Fruit fly (Drosophila melanogaster) whole organism, prepupa: Measurements from ENCODE around the gene CG15056.

Experiments
- Blimp-1 ChIP-seq: fragments of 200-800 bp; sonication (Bioruptor generic); optimal IDR thresholded peaks from 3 replicates; lab custom pipeline; 2017; ENCODE audit warnings: missing biosample characterization, missing genetic modification characterization, mild to moderate bottlenecking, moderate library complexity, missing genetic modification reagents
- CG10631 ChIP-seq: fragments of 200-800 bp; sonication (Bioruptor generic); optimal IDR thresholded peaks from 2 replicates; lab custom pipeline; 2016; ENCODE audit warnings: missing biosample characterization, missing genetic modification characterization
- CG10669 ChIP-seq: fragments of 200-800 bp; sonication (Bioruptor generic); optimal IDR thresholded peaks from 3 replicates; lab custom pipeline; 2018; ENCODE audit warnings: missing biosample characterization, mild to moderate bottlenecking, missing genetic modification characterization, moderate library complexity
- CG11762 ChIP-seq: fragments of 200-800 bp; sonication (Bioruptor generic); optimal IDR thresholded peaks from 3 replicates; lab custom pipeline; 2016; ENCODE audit warnings: missing biosample characterization, missing genetic modification characterization; ENCODE audit not compliant: insufficient read depth
- CG11902 ChIP-seq: fragments of 200-800 bp; sonication (Bioruptor generic); optimal IDR thresholded peaks from 3 replicates; lab custom pipeline; 2016; ENCODE audit warnings: missing biosample characterization, missing genetic modification characterization
- CG1621 ChIP-seq: fragments of 200-800 bp; sonication (Bioruptor generic); optimal IDR thresholded peaks from 3 replicates; lab custom pipeline; 2018; ENCODE audit warnings: missing biosample characterization, mild to moderate bottlenecking, missing genetic modification characterization
- CG3032 ChIP-seq: fragments of 200-800 bp; optimal IDR thresholded peaks from 2 replicates; lab custom pipeline; 2019; ENCODE audit warnings: missing biosample characterization, mild to moderate bottlenecking, missing genetic modification characterization, moderate library complexity
- CG31627 ChIP-seq: fragments of 200-800 bp; sonication (Bioruptor generic); optimal IDR thresholded peaks from 3 replicates; lab custom pipeline; 2016; ENCODE audit warnings: missing biosample characterization, missing genetic modification characterization
- CG34406 ChIP-seq: fragments of 200-800 bp; sonication (Bioruptor generic); optimal IDR thresholded peaks from 3 replicates; lab custom pipeline; 2016; ENCODE audit warnings: missing biosample characterization, missing genetic modification characterization
- CG3919 ChIP-seq: fragments of 200-800 bp; sonication (Bioruptor generic); optimal IDR thresholded peaks from 3 replicates; lab custom pipeline; 2016; ENCODE audit warnings: missing biosample characterization, missing genetic modification characterization
- CG6792 ChIP-seq: fragments of 200-800 bp; sonication (Bioruptor generic); optimal IDR thresholded peaks from 3 replicates; lab custom pipeline; 2016; ENCODE audit warnings: missing biosample characterization, missing genetic modification characterization
- CG6808 ChIP-seq: fragments of 200-800 bp; sonication (Bioruptor generic); optimal IDR thresholded peaks from 3 replicates; lab custom pipeline; 2017; ENCODE audit warnings: missing biosample characterization, missing genetic modification characterization, mild to moderate bottlenecking, moderate library complexity, missing genetic modification reagents
- CG6854 ChIP-seq: fragments of 200-800 bp; sonication (Bioruptor generic); optimal IDR thresholded peaks from 2 replicates; lab custom pipeline; 2017; ENCODE audit warnings: missing biosample characterization, mild to moderate bottlenecking, missing genetic modification characterization
- CG7368 ChIP-seq: fragments of 200-800 bp; sonication (Bioruptor generic); optimal IDR thresholded peaks from 3 replicates; lab custom pipeline; 2016; ENCODE audit warnings: missing biosample characterization, missing genetic modification characterization
- CG8119 ChIP-seq: fragments of 200-800 bp; sonication (Bioruptor generic); IDR thresholded peaks from 3 replicates; pipeline ENCODE4 v1.3.6; 2022; ENCODE audit warnings: missing biosample characterization, missing genetic modification characterization
- CG8319 ChIP-seq: fragments of 200-800 bp; sonication (Bioruptor generic); optimal IDR thresholded peaks from 3 replicates; lab custom pipeline; 2016; ENCODE audit warnings: missing biosample characterization, missing genetic modification characterization
- Eip78C ChIP-seq: fragments of 200-800 bp; sonication (Bioruptor generic); peaks from one replicate; lab custom pipeline; 2016; ENCODE audit warnings: missing biosample characterization, missing genetic modification characterization
- Ets21C ChIP-seq: fragments of 200-800 bp; sonication (Bioruptor generic); optimal IDR thresholded peaks from 3 replicates; lab custom pipeline; 2016; ENCODE audit warnings: missing biosample characterization, missing genetic modification characterization
- Gug ChIP-seq: fragments of 200-800 bp; sonication (Bioruptor generic); IDR thresholded peaks from 2 replicates; pipeline ENCODE4 v1.3.6; 2022; ENCODE audit warnings: missing biosample characterization, missing genetic modification characterization
- Hr39 ChIP-seq: fragments of 200-800 bp; sonication (Bioruptor generic); optimal IDR thresholded peaks from 2 replicates; lab custom pipeline; 2016; ENCODE audit warnings: missing biosample characterization, missing genetic modification characterization
- OdsH ChIP-seq: fragments of 200-800 bp; sonication (Bioruptor generic); optimal IDR thresholded peaks from 3 replicates; lab custom pipeline; 2016; ENCODE audit warnings: missing biosample characterization, missing genetic modification characterization
- Sox102F ChIP-seq: fragments of 200-800 bp; sonication (Bioruptor generic); optimal IDR thresholded peaks from 2 replicates; lab custom pipeline; 2016; ENCODE audit warnings: missing biosample characterization, mild to moderate bottlenecking, missing genetic modification characterization
- Sox14 ChIP-seq: fragments of 200-800 bp; sonication (Bioruptor generic); optimal IDR thresholded peaks from 3 replicates; lab custom pipeline; 2016; ENCODE audit warnings: missing biosample characterization, missing genetic modification characterization
- achi ChIP-seq: fragments of 200-800 bp; sonication (Bioruptor generic); optimal IDR thresholded peaks from 3 replicates; lab custom pipeline; 2016; ENCODE audit warnings: missing biosample characterization, missing genetic modification characterization
- acj6 ChIP-seq: fragments of 200-800 bp; sonication (Bioruptor generic); optimal IDR thresholded peaks from 3 replicates; lab custom pipeline; 2016; ENCODE audit warnings: missing biosample characterization, missing genetic modification characterization
- cyc ChIP-seq: fragments of 200-800 bp; sonication (Bioruptor generic); optimal IDR thresholded peaks from 3 replicates; lab custom pipeline; 2016; ENCODE audit warnings: missing biosample characterization, missing genetic modification characterization
- dac ChIP-seq: fragments of 200-800 bp; sonication (Bioruptor generic); optimal IDR thresholded peaks from 2 replicates; lab custom pipeline; 2017; ENCODE audit warnings: missing biosample characterization, mild to moderate bottlenecking, missing genetic modification characterization
- esn ChIP-seq: fragments of 200-800 bp; sonication (Bioruptor generic); optimal IDR thresholded peaks from 2 replicates; lab custom pipeline; 2016; ENCODE audit warnings: missing biosample characterization, mild to moderate bottlenecking, missing genetic modification characterization, moderate library complexity
- fd59A ChIP-seq: fragments of 200-800 bp; sonication (Bioruptor generic); optimal IDR thresholded peaks from 2 replicates; lab custom pipeline; 2017; ENCODE audit warnings: missing biosample characterization, mild to moderate bottlenecking, missing genetic modification characterization, missing genetic modification reagents
- fkh ChIP-seq: fragments of 200-800 bp; sonication (Bioruptor generic); optimal IDR thresholded peaks from 3 replicates; lab custom pipeline; 2017; ENCODE audit warnings: missing biosample characterization, mild to moderate bottlenecking, missing genetic modification characterization, moderate library complexity
- ss ChIP-seq, 2 experiments: fragments of 200-800 bp; sonication (Bioruptor generic); optimal IDR thresholded peaks; 2 replicates in 1 of 2; 3 replicates in 1 of 2; lab custom pipeline; 2017 to 2018; ENCODE audit warnings: mild to moderate bottlenecking in 2 of 2, missing biosample characterization in 2 of 2, missing genetic modification characterization in 2 of 2, moderate library complexity in 1 of 2
- svp ChIP-seq: fragments of 200-800 bp; sonication (Bioruptor generic); peaks from one replicate; lab custom pipeline; 2016; ENCODE audit warnings: missing biosample characterization, missing genetic modification characterization

Gene CG15056

dm6 chrX:18422112-18422511 lies 6.9 kb downstream of the CG15056 start, which contains the start of gene CG42323 (continued):
- TF ChIP-seq OdsH (GFP tag; lab: Kevin White, UChicago) (no peak), CG34406 (GFP tag; lab: Kevin White, UChicago) (no peak)

- TF ChIP-seq CG10631 (GFP tag; lab: Kevin White, UChicago) = no peak
- TF ChIP-seq CG8119 = no peak
- TF ChIP-seq ss (GFP tag; optimal IDR thresholded peaks at IDR 0.05; lab: Kevin White, UChicago) = no peak
- TF ChIP-seq fkh (GFP tag; lab: Kevin White, UChicago) = no peak
- TF ChIP-seq CG7368 (GFP tag; lab: Kevin White, UChicago) = no peak
- TF ChIP-seq, all 60 proteins: peak for 0
Observed at dm6 chrX:18437190-18437589, 22.0 kb downstream of the CG15056 start, which contains the start of gene CG6290. CG6290 (plus strand) TSS chrX:18437490.

dm6 chrX:18438568-18438967 lies 23.4 kb downstream of the CG15056 start, which contains the start of gene CG32551:
CG32551 (plus strand) TSS chrX:18438868.
- TF ChIP-seq svp (GFP tag; lab: Kevin White, UChicago) (peak; percentile 18), CG10631 (GFP tag; lab: Kevin White, UChicago) (no peak)

- TF ChIP-seq ss (GFP tag; optimal IDR thresholded peaks at IDR 0.05; lab: Kevin White, UChicago) = no peak
- no peak for TF ChIP-seq CG31627 (GFP tag; lab: Kevin White, UChicago)
- TF ChIP-seq CG3032 (tag; lab: Kevin White, UChicago) = no peak
- no peak for TF ChIP-seq fd59A (GFP tag; lab: Kevin White, UChicago)
- TF ChIP-seq CG34406 (GFP tag; lab: Kevin White, UChicago) = no peak
- TF ChIP-seq CG6792 (GFP tag; lab: Kevin White, UChicago) = no peak
- TF ChIP-seq svp (GFP tag; lab: Kevin White, UChicago) = no peak
- no peak for TF ChIP-seq acj6 (GFP tag; lab: Kevin White, UChicago)
- no peak for TF ChIP-seq CG8119
- no peak for TF ChIP-seq Blimp-1 (GFP tag; lab: Kevin White, UChicago)
- TF ChIP-seq Eip78C (GFP tag; lab: Kevin White, UChicago) = no peak
- no peak for TF ChIP-seq CG11902 (GFP tag; lab: Kevin White, UChicago)
- TF ChIP-seq CG1621 = no peak
- TF ChIP-seq achi (GFP tag; lab: Kevin White, UChicago) = no peak
- TF ChIP-seq CG6854 (GFP tag; lab: Kevin White, UChicago) = no peak
- TF ChIP-seq Hr39 (GFP tag; lab: Kevin White, UChicago) = no peak
Observed at dm6 chrX:18439367-18439766, 24.2 kb downstream of the CG15056 start, which contains the start of gene CG43841. CG43841 (plus strand) TSS chrX:18439667.

dm6 chrX:18440481-18440880 lies 25.3 kb downstream of the CG15056 start, which contains the start of gene CG32548:
CG32548 (minus strand) TSS chrX:18440581.
- TF ChIP-seq acj6 (GFP tag; lab: Kevin White, UChicago) (no peak), dac (no peak), Gug (GFP tag; lab: Robert Waterston, UW) (no peak), CG3032 (tag; lab: Kevin White, UChicago) (no peak), fd59A (GFP tag; lab: Kevin White, UChicago) (no peak), CG6808 (GFP tag; lab: Kevin White, UChicago) (no peak), Sox102F (GFP tag; lab: Kevin White, UChicago) (no peak), esn (no peak), ss (GFP tag; optimal IDR thresholded peaks at IDR 0.05; lab: Kevin White, UChicago) (no peak), CG3919 (GFP tag; lab: Kevin White, UChicago) (no peak), CG8319 (GFP tag; lab: Kevin White, UChicago) (no peak), CG11762 (GFP tag; lab: Kevin White, UChicago) (no peak), Ets21C (GFP tag; lab: Kevin White, UChicago) (no peak), CG11902 (GFP tag; lab: Kevin White, UChicago) (no peak), cyc (GFP tag; lab: Kevin White, UChicago) (no peak), Sox14 (GFP tag; lab: Kevin White, UChicago) (no peak), OdsH (GFP tag; lab: Kevin White, UChicago) (no peak), CG10669 (GFP tag; lab: Kevin White, UChicago) (no peak)
- TF ChIP-seq, all 60 proteins: peak for 0
